Fruit fly (Drosophila melanogaster) whole organism, wandering third instar larva: ENCODE results near the gene CG13250.

Source experiments
- Abd-B ChIP-seq: fragments of >200 bp; optimal IDR thresholded peaks from 2 replicates; lab custom pipeline; 2017; ENCODE audit warnings: missing biosample characterization, missing genetic modification characterization
- CG32264 ChIP-seq: fragments of 200-800 bp; sonication (Bioruptor generic); optimal IDR thresholded peaks from 2 replicates; lab custom pipeline; 2016; ENCODE audit warnings: missing biosample characterization, missing genetic modification characterization
- CG9705 ChIP-seq: fragments of 200-800 bp; sonication (Bioruptor generic); optimal IDR thresholded peaks from 2 replicates; lab custom pipeline; 2018; ENCODE audit warnings: missing biosample characterization, mild to moderate bottlenecking, missing genetic modification characterization
- CrebA ChIP-seq: fragments of 200-800 bp; sonication (Bioruptor generic); optimal IDR thresholded peaks from 2 replicates; lab custom pipeline; 2016; ENCODE audit warnings: missing biosample characterization, mild to moderate bottlenecking, missing genetic modification characterization, borderline replicate concordance
- Dfd ChIP-seq: fragments of >200 bp; optimal IDR thresholded peaks from 2 replicates; lab custom pipeline; 2017; ENCODE audit warnings: missing biosample characterization, missing genetic modification characterization
- Dif ChIP-seq: fragments of 200-275, 200-300 bp; sonication (Bioruptor generic); optimal IDR thresholded peaks from 2 replicates; lab custom pipeline; 2018; ENCODE audit warnings: missing biosample characterization, missing genetic modification characterization; ENCODE audit not compliant: partially characterized antibody
- GATAd ChIP-seq: sonication (Bioruptor generic); optimal IDR thresholded peaks from 2 replicates; lab custom pipeline; 2016; ENCODE audit warnings: missing biosample characterization, missing genetic modification characterization
- HLH106 ChIP-seq: fragments of 200-800 bp; optimal IDR thresholded peaks from 3 replicates; lab custom pipeline; 2019; ENCODE audit warnings: missing biosample characterization, mild to moderate bottlenecking, missing genetic modification characterization, moderate library complexity
- Hnf4 ChIP-seq: fragments of 200-800 bp; sonication (Bioruptor generic); optimal IDR thresholded peaks from 2 replicates; lab custom pipeline; 2016; ENCODE audit warnings: missing biosample characterization, mild to moderate bottlenecking, missing genetic modification characterization
- Hr78 ChIP-seq: fragments of >200 bp; optimal IDR thresholded peaks from 2 replicates; lab custom pipeline; 2017; ENCODE audit warnings: missing biosample characterization, missing genetic modification characterization
- Hr83 ChIP-seq: fragments of 200-300 bp; sonication (Bioruptor generic); optimal IDR thresholded peaks from 2 replicates; lab custom pipeline; 2016; ENCODE audit warnings: missing biosample characterization, mild to moderate bottlenecking, missing genetic modification characterization, moderate library complexity; ENCODE audit not compliant: poor library complexity, severe bottlenecking
- Jra ChIP-seq: sonication (Bioruptor generic); optimal IDR thresholded peaks from 2 replicates; lab custom pipeline; 2016; ENCODE audit warnings: missing biosample characterization, missing genetic modification characterization
- Mio ChIP-seq: sonication (Bioruptor generic); optimal IDR thresholded peaks from 2 replicates; lab custom pipeline; 2016; ENCODE audit warnings: missing biosample characterization, missing genetic modification characterization
- Myc ChIP-seq: fragments of >200 bp; optimal IDR thresholded peaks from 2 replicates; lab custom pipeline; 2017
- N ChIP-seq: fragments of >200 bp; optimal IDR thresholded peaks from 2 replicates; lab custom pipeline; 2018; ENCODE audit warnings: missing biosample characterization, missing external identifiers, missing genetic modification characterization
- OdsH ChIP-seq: fragments of 200-800 bp; sonication (Bioruptor generic); optimal IDR thresholded peaks from 2 replicates; lab custom pipeline; 2016; ENCODE audit warnings: missing biosample characterization, mild to moderate bottlenecking, missing genetic modification characterization
- Rel ChIP-seq, 2 experiments: fragments of 200-800 bp; sonication (Bioruptor generic) in 1 of 2; optimal IDR thresholded peaks; 2 replicates in 1 of 2; 3 replicates in 1 of 2; lab custom pipeline; 2016 to 2019; ENCODE audit warnings: mild to moderate bottlenecking in 2 of 2, missing biosample characterization in 2 of 2, missing genetic modification characterization in 2 of 2, moderate library complexity in 1 of 2
- Sp1 ChIP-seq: fragments of 200-800 bp; sonication (Bioruptor generic); optimal IDR thresholded peaks from 3 replicates; lab custom pipeline; 2019; ENCODE audit warnings: missing biosample characterization, mild to moderate bottlenecking, missing genetic modification characterization, moderate library complexity
- Vsx2 ChIP-seq: fragments of 200-300, 225-300 bp; sonication (Bioruptor generic); optimal IDR thresholded peaks from 2 replicates; lab custom pipeline; 2018; ENCODE audit warnings: missing biosample characterization, missing genetic modification characterization; ENCODE audit not compliant: partially characterized antibody
- br ChIP-seq: fragments of 200-800 bp; sonication (Bioruptor generic); optimal IDR thresholded peaks from 2 replicates; lab custom pipeline; 2016; ENCODE audit warnings: missing biosample characterization, missing genetic modification characterization
- brk ChIP-seq: fragments of 200-800 bp; sonication (Bioruptor generic); optimal IDR thresholded peaks from 2 replicates; lab custom pipeline; 2016; ENCODE audit warnings: missing biosample characterization, mild to moderate bottlenecking, missing genetic modification characterization
- dl ChIP-seq, 2 experiments: fragments of 175-275, 200-275 bp in 1 of 2; fragments of 200-275 bp in 1 of 2; sonication (Bioruptor generic); optimal IDR thresholded peaks; lab custom pipeline; 2018; ENCODE audit warnings: mild to moderate bottlenecking in 2 of 2, missing biosample characterization in 2 of 2, missing genetic modification characterization in 2 of 2, moderate library complexity in 2 of 2; ENCODE audit not compliant: partially characterized antibody in 2 of 2, insufficient read depth in 1 of 2
- dmrt93B ChIP-seq: fragments of 200-800 bp; sonication (Bioruptor generic); optimal IDR thresholded peaks from 2 replicates; lab custom pipeline; 2018; ENCODE audit warnings: missing biosample characterization, mild to moderate bottlenecking, missing genetic modification characterization
- dsf ChIP-seq: sonication (Bioruptor generic); optimal IDR thresholded peaks from 2 replicates; lab custom pipeline; 2016; ENCODE audit warnings: missing biosample characterization, missing genetic modification characterization, borderline replicate concordance
- ey ChIP-seq: fragments of 200-800 bp; sonication (Bioruptor generic); optimal IDR thresholded peaks from 2 replicates; lab custom pipeline; 2016; ENCODE audit warnings: missing biosample characterization, missing genetic modification characterization
- foxo ChIP-seq, 2 experiments: fragments of 200-800 bp; sonication (Bioruptor generic); optimal IDR thresholded peaks; 2 replicates in 1 of 2; 3 replicates in 1 of 2; lab custom pipeline; 2016 to 2017; ENCODE audit warnings: missing biosample characterization in 2 of 2, missing genetic modification characterization in 2 of 2
- fru ChIP-seq: fragments of 200-800 bp; sonication (Bioruptor generic); optimal IDR thresholded peaks from 3 replicates; lab custom pipeline; 2016; ENCODE audit warnings: missing biosample characterization, mild to moderate bottlenecking, missing genetic modification characterization
- h ChIP-seq: fragments of 200-800 bp; sonication (Bioruptor generic); optimal IDR thresholded peaks from 3 replicates; lab custom pipeline; 2016; ENCODE audit warnings: missing biosample characterization, mild to moderate bottlenecking, missing genetic modification characterization
- jim ChIP-seq: fragments of 175-275, 200-325 bp; sonication (Bioruptor generic); optimal IDR thresholded peaks from 2 replicates; lab custom pipeline; 2016; ENCODE audit warnings: missing biosample characterization, mild to moderate bottlenecking, missing genetic modification characterization
- lola ChIP-seq: fragments of >200 bp; optimal IDR thresholded peaks from 2 replicates; lab custom pipeline; 2017; ENCODE audit warnings: missing biosample characterization, missing genetic modification characterization
- pan ChIP-seq: fragments of >200 bp; optimal IDR thresholded peaks from 2 replicates; lab custom pipeline; 2017
- psq ChIP-seq: fragments of 200-800 bp; sonication (Bioruptor generic); optimal IDR thresholded peaks from 3 replicates; lab custom pipeline; 2017; ENCODE audit warnings: missing biosample characterization, mild to moderate bottlenecking, missing genetic modification characterization, moderate library complexity
- rgr ChIP-seq: fragments of 200-800 bp; sonication (Bioruptor generic); optimal IDR thresholded peaks from 3 replicates; lab custom pipeline; 2016; ENCODE audit warnings: missing biosample characterization, mild to moderate bottlenecking, missing genetic modification characterization
- sage ChIP-seq: fragments of 200-800 bp; sonication (Bioruptor generic); optimal IDR thresholded peaks from 2 replicates; lab custom pipeline; 2016; ENCODE audit warnings: missing biosample characterization, mild to moderate bottlenecking, missing genetic modification characterization
- sv ChIP-seq: fragments of 200-800 bp; sonication (Bioruptor generic); optimal IDR thresholded peaks from 3 replicates; lab custom pipeline; 2016; ENCODE audit warnings: missing biosample characterization, missing genetic modification characterization
- tai ChIP-seq: sonication (Bioruptor generic); optimal IDR thresholded peaks from 2 replicates; lab custom pipeline; 2016; ENCODE audit warnings: missing biosample characterization, missing genetic modification characterization
- usp ChIP-seq: fragments of >200 bp; optimal IDR thresholded peaks from 2 replicates; lab custom pipeline; 2017; ENCODE audit warnings: missing biosample characterization, missing genetic modification characterization
- woc ChIP-seq: sonication (Bioruptor generic); optimal IDR thresholded peaks from 2 replicates; lab custom pipeline; 2016; ENCODE audit warnings: missing biosample characterization, mild to moderate bottlenecking, missing genetic modification characterization

The CG13250 gene

dm6 chr3L:20540975-20541951 is 7.8 kb downstream of the CG13250 start:
- TF ChIP-seq fru (GFP tag; lab: Kevin White, UChicago), result no peak
- no peak for TF ChIP-seq jim (GFP tag; lab: Kevin White, UChicago)
- peak; percentile 62 for TF ChIP-seq Vsx2 (GFP tag; lab: Kevin White, UChicago)
- peak; percentile 35 for TF ChIP-seq N (GFP tag; lab: Kevin White, UChicago)
- TF ChIP-seq Myc (lab: Kevin White, UChicago), result peak; percentile 65
- TF ChIP-seq brk (GFP tag; lab: Kevin White, UChicago), result peak; percentile 12

dm6 chr3L:20548201-20548854 is 14.8 kb downstream of the CG13250 start:
- TF ChIP-seq br, result no peak
- TF ChIP-seq Jra, result no peak
- no peak for TF ChIP-seq GATAd
- TF ChIP-seq CG32264 (GFP tag; lab: Kevin White, UChicago), result no peak
- TF ChIP-seq sage (GFP tag; lab: Kevin White, UChicago), result no peak
- no peak for TF ChIP-seq OdsH (GFP tag; lab: Kevin White, UChicago)
- no peak for TF ChIP-seq Dfd (GFP tag; lab: Kevin White, UChicago)
- TF ChIP-seq jim (GFP tag; lab: Kevin White, UChicago), result no peak
- TF ChIP-seq, all 38 proteins: peak for 0

DNA sequence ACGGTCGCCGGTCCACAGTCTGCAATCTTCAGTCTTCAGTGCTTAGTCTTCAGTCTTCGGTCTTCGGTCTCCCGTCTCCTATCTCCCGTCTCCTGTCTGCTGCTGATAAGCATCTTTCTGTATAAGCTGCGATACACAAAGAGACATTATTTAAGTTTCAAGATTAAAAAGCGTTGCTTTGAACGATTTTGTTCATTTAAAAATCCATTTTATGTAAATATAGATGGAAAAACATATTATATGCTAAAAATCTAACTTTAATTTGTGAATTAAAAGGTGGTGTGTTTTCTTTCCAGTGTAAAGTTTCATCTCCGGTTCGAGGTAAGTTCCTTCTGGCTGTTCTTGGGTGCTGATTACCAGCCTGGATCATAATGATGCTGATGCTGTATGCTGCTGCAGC is 15.8 kb downstream of the CG13250 start:
- no peak for TF ChIP-seq Hr78 (GFP tag; lab: Kevin White, UChicago)
- TF ChIP-seq Sp1 (GFP tag; lab: Kevin White, UChicago), result peak; percentile 65
- TF ChIP-seq Abd-B (GFP tag; lab: Kevin White, UChicago), result no peak
- no peak for TF ChIP-seq N (GFP tag; lab: Kevin White, UChicago)
- no peak for TF ChIP-seq CrebA
- peak; percentile 81 for TF ChIP-seq rgr (GFP tag; lab: Kevin White, UChicago)
- no peak for TF ChIP-seq tai
- TF ChIP-seq Vsx2 (GFP tag; lab: Kevin White, UChicago), result no peak
- TF ChIP-seq dsf (GFP tag; lab: Kevin White, UChicago), result no peak
- TF ChIP-seq Hr83 (GFP tag; lab: Kevin White, UChicago), result no peak
- peak; percentile 51 for TF ChIP-seq brk (GFP tag; lab: Kevin White, UChicago)
- peak; percentile 55 for TF ChIP-seq Hnf4 (GFP tag; lab: Kevin White, UChicago)
- TF ChIP-seq Jra, result no peak
- peak; percentile 77 for TF ChIP-seq OdsH (GFP tag; lab: Kevin White, UChicago)
- TF ChIP-seq fru (GFP tag; lab: Kevin White, UChicago), result peak; percentile 78
- TF ChIP-seq usp (GFP tag; lab: Kevin White, UChicago), result no peak
- no peak for TF ChIP-seq CG32264 (GFP tag; lab: Kevin White, UChicago)
- TF ChIP-seq sage (GFP tag; lab: Kevin White, UChicago), result peak; percentile 41
- TF ChIP-seq ey (GFP tag; lab: Kevin White, UChicago), result peak; percentile 76
- TF ChIP-seq Mio (GFP tag; lab: Kevin White, UChicago), result no peak
- TF ChIP-seq psq (GFP tag; lab: Kevin White, UChicago), result peak; percentile 66
- no peak for TF ChIP-seq Rel (GFP tag; optimal IDR thresholded peaks at IDR 0.05; lab: Kevin White, UChicago)
- TF ChIP-seq Rel (tag; optimal IDR thresholded peaks at IDR 0.05; lab: Kevin White, UChicago), result no peak
- peak; percentile 68 for TF ChIP-seq br
- no peak for TF ChIP-seq Myc (lab: Kevin White, UChicago)
- no peak for TF ChIP-seq jim (GFP tag; lab: Kevin White, UChicago)
- TF ChIP-seq Dif (GFP tag; lab: Kevin White, UChicago), result no peak
- TF ChIP-seq sv (GFP tag; lab: Kevin White, UChicago), result no peak
- peak; percentile 70 for TF ChIP-seq woc (GFP tag; lab: Kevin White, UChicago)
- no peak for TF ChIP-seq lola
- TF ChIP-seq dl (GFP tag; optimal IDR thresholded peaks at IDR 0.05; lab: Kevin White, UChicago; ENCODE audit: insufficient read depth in 1 of 2, partially characterized antibody in 2 of 2), result no peak
- TF ChIP-seq Dfd (GFP tag; lab: Kevin White, UChicago), result no peak
- no peak for TF ChIP-seq CG9705 (GFP tag; lab: Kevin White, UChicago)
- TF ChIP-seq pan (lab: Kevin White, UChicago), result no peak
- no peak for TF ChIP-seq GATAd
- peak; percentile 77 for TF ChIP-seq h (GFP tag; lab: Kevin White, UChicago)
- TF ChIP-seq foxo (GFP tag; optimal IDR thresholded peaks at IDR 0.05; lab: Kevin White, UChicago), result peak in 1 of 2 experiments; percentile 76
- peak; percentile 63 for TF ChIP-seq HLH106 (tag; lab: Kevin White, UChicago)
- peak; percentile 23 for TF ChIP-seq dmrt93B (GFP tag; lab: Kevin White, UChicago)
